Worm (Caenorhabditis elegans) whole organism, mixed stage, embryonic: ENCODE measurements around the gene srb-12.
"Not testable (repeated sequence)": the region's sequence is repeated elsewhere in the genome, so short reads cannot be mapped to it uniquely, and the experiment has no call there.

ENCODE experiments used
- M03D4.4 ChIP-seq: sonication (generic microtip); optimal IDR thresholded peaks from 2 replicates; lab custom pipeline; 2017; ENCODE audit warnings: mild to moderate bottlenecking, missing genetic modification characterization, missing compliant biosample characterization
- bed-3 ChIP-seq: fragments of 200-800 bp; sonication (Bioruptor generic); optimal IDR thresholded peaks from 3 replicates; lab custom pipeline; 2018; ENCODE audit warnings: mild to moderate bottlenecking, missing genetic modification characterization, moderate library complexity, missing compliant biosample characterization
- blmp-1 ChIP-seq: fragments of 150-350 bp; optimal IDR thresholded peaks from 2 replicates; lab custom pipeline; 2014; ENCODE audit warnings: missing biosample characterization, missing genetic modification characterization
- ceh-39 ChIP-seq: fragments of 150-350 bp; optimal IDR thresholded peaks from 2 replicates; lab custom pipeline; 2014; ENCODE audit warnings: missing biosample characterization, missing genetic modification characterization
- ceh-43 ChIP-seq: fragments of 200-800 bp; sonication (Bioruptor generic); optimal IDR thresholded peaks from 2 replicates; lab custom pipeline; 2018; ENCODE audit warnings: mild to moderate bottlenecking, missing genetic modification characterization, moderate library complexity, missing compliant biosample characterization
- ceh-83 ChIP-seq: fragments of 200-800 bp; sonication (Bioruptor generic); optimal IDR thresholded peaks from 2 replicates; lab custom pipeline; 2018; ENCODE audit warnings: mild to moderate bottlenecking, missing genetic modification characterization, missing compliant biosample characterization
- ces-1 ChIP-seq: fragments of 150-350 bp; optimal IDR thresholded peaks from 2 replicates; lab custom pipeline; 2014; ENCODE audit warnings: missing biosample characterization, missing genetic modification reagents, missing genetic modification characterization
- cnd-1 ChIP-seq: fragments of 200-800 bp; sonication (Bioruptor generic); optimal IDR thresholded peaks from 2 replicates; lab custom pipeline; 2018; ENCODE audit warnings: mild to moderate bottlenecking, missing genetic modification characterization, missing compliant biosample characterization
- drap-1 ChIP-seq: fragments of 200-800 bp; sonication (Bioruptor generic); optimal IDR thresholded peaks from 3 replicates; lab custom pipeline; 2018; ENCODE audit warnings: mild to moderate bottlenecking, missing genetic modification characterization, missing compliant biosample characterization
- elt-1 ChIP-seq: sonication (generic microtip); optimal IDR thresholded peaks from 2 replicates; lab custom pipeline; 2017; ENCODE audit warnings: missing genetic modification characterization, mild to moderate bottlenecking, missing compliant biosample characterization, antibody characterized with exemption, moderate library complexity, borderline replicate concordance; ENCODE audit not compliant: insufficient read depth
- elt-3 ChIP-seq: fragments of 150-350 bp; optimal IDR thresholded peaks from 2 replicates; lab custom pipeline; 2014; ENCODE audit warnings: missing biosample characterization, missing genetic modification characterization
- flh-1 ChIP-seq: fragments of 200-800 bp; sonication (Bioruptor generic); optimal IDR thresholded peaks from 2 replicates; lab custom pipeline; 2018; ENCODE audit warnings: mild to moderate bottlenecking, missing genetic modification characterization, moderate library complexity, missing compliant biosample characterization
- ham-2 ChIP-seq: fragments of 200-800 bp; sonication (Bioruptor generic); optimal IDR thresholded peaks from 2 replicates; lab custom pipeline; 2018; ENCODE audit warnings: mild to moderate bottlenecking, missing genetic modification characterization, missing compliant biosample characterization
- hlh-1 ChIP-seq: fragments of 150-350 bp; optimal IDR thresholded peaks from 2 replicates; lab custom pipeline; 2014; ENCODE audit warnings: missing biosample characterization, missing genetic modification reagents, missing genetic modification characterization
- lin-13 ChIP-seq: fragments of 150-350 bp; optimal IDR thresholded peaks from 2 replicates; lab custom pipeline; 2014; ENCODE audit warnings: missing biosample characterization, missing genetic modification characterization
- lin-32 ChIP-seq: fragments of 200-800 bp; sonication (Bioruptor generic); optimal IDR thresholded peaks from 2 replicates; lab custom pipeline; 2018; ENCODE audit warnings: mild to moderate bottlenecking, missing genetic modification characterization, missing compliant biosample characterization
- lsy-2 ChIP-seq: fragments of 150-350 bp; optimal IDR thresholded peaks from 2 replicates; lab custom pipeline; 2014; ENCODE audit warnings: missing biosample characterization, missing genetic modification characterization
- mab-5 ChIP-seq: fragments of 150-350 bp; optimal IDR thresholded peaks from 2 replicates; lab custom pipeline; 2014; ENCODE audit warnings: missing biosample characterization, missing genetic modification characterization
- mep-1 ChIP-seq: fragments of 150-350 bp; optimal IDR thresholded peaks from 2 replicates; lab custom pipeline; 2017; ENCODE audit warnings: missing biosample characterization, missing genetic modification reagents, missing genetic modification characterization, inconsistent platforms
- mls-2 ChIP-seq: sonication (generic microtip); optimal IDR thresholded peaks from 2 replicates; lab custom pipeline; 2016; ENCODE audit warnings: mild to moderate bottlenecking, missing genetic modification characterization, moderate library complexity, missing compliant biosample characterization
- nhr-12 ChIP-seq: fragments of 150-350 bp; optimal IDR thresholded peaks from 2 replicates; lab custom pipeline; 2014; ENCODE audit warnings: missing biosample characterization, missing genetic modification characterization
- nhr-2 ChIP-seq: fragments of 150-350 bp; optimal IDR thresholded peaks from 2 replicates; lab custom pipeline; 2014; ENCODE audit warnings: missing biosample characterization, missing genetic modification characterization
- nhr-237 ChIP-seq: fragments of 150-350 bp; optimal IDR thresholded peaks from 2 replicates; lab custom pipeline; 2014; ENCODE audit warnings: missing biosample characterization, missing genetic modification characterization
- nhr-28 ChIP-seq: fragments of 150-350 bp; optimal IDR thresholded peaks from 2 replicates; lab custom pipeline; 2014; ENCODE audit warnings: missing biosample characterization, missing genetic modification characterization
- nhr-76 ChIP-seq: sonication (generic microtip); optimal IDR thresholded peaks from 2 replicates; lab custom pipeline; 2017; ENCODE audit warnings: missing biosample characterization, missing genetic modification characterization
- pha-4 ChIP-seq: fragments of 150-350 bp; optimal IDR thresholded peaks from 2 replicates; lab custom pipeline; 2018; ENCODE audit warnings: missing biosample characterization, missing genetic modification reagents, missing genetic modification characterization
- sem-2 ChIP-seq: fragments of 200-800 bp; sonication (Bioruptor generic); optimal IDR thresholded peaks from 2 replicates; lab custom pipeline; 2018; ENCODE audit warnings: mild to moderate bottlenecking, missing genetic modification characterization, missing compliant biosample characterization
- snpc-4 ChIP-seq: fragments of 150-350 bp; optimal IDR thresholded peaks from 2 replicates; lab custom pipeline; 2014; ENCODE audit warnings: missing biosample characterization, missing genetic modification characterization
- sptf-1 ChIP-seq: sonication (generic microtip); optimal IDR thresholded peaks from 2 replicates; lab custom pipeline; 2017; ENCODE audit warnings: mild to moderate bottlenecking, missing genetic modification characterization, moderate library complexity, missing compliant biosample characterization
- tbx-8 ChIP-seq: fragments of 200-800 bp; sonication (Bioruptor generic); optimal IDR thresholded peaks from 2 replicates; lab custom pipeline; 2018; ENCODE audit warnings: mild to moderate bottlenecking, missing genetic modification characterization, moderate library complexity, missing compliant biosample characterization
- unc-120 ChIP-seq: sonication (generic microtip); optimal IDR thresholded peaks from 2 replicates; lab custom pipeline; 2017; ENCODE audit warnings: missing genetic modification characterization, missing compliant biosample characterization; ENCODE audit not compliant: poor library complexity, severe bottlenecking
- unc-39 ChIP-seq: fragments of 150-350 bp; optimal IDR thresholded peaks from 2 replicates; lab custom pipeline; 2014; ENCODE audit warnings: missing biosample characterization, missing genetic modification characterization
- unc-62 ChIP-seq: fragments of 150-350 bp; optimal IDR thresholded peaks from 2 replicates; lab custom pipeline; 2014; ENCODE audit warnings: missing biosample characterization, missing genetic modification reagents, missing genetic modification characterization
- zip-8 ChIP-seq: fragments of 150-350 bp; optimal IDR thresholded peaks from 2 replicates; lab custom pipeline; 2014; ENCODE audit warnings: missing biosample characterization, missing genetic modification characterization
- ztf-11 ChIP-seq: fragments of 150-350 bp; optimal IDR thresholded peaks from 2 replicates; lab custom pipeline; 2014; ENCODE audit warnings: missing biosample characterization, missing genetic modification characterization

Gene srb-12

DNA sequence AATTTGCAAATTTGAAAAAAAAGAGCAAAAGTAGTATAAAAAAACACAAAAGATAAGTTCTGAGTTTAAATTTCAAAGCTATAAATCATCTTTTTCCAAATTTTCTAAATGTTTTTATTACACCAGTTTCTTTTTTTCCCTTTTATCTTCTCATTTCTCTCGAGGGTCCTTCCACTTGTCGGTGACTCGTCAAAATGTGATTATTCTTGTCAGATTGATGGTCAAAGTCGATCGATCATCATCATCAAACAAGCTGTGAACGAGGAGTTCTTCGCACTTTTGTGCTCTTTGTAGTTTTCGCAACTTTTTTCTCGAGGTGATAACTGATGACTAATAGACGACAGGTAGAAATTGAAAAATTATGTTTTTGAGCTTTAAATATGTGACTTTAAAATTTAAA lies 33.8 kb downstream of the srb-12 start:
- TF ChIP-seq unc-62, result peak; percentile 86
- TF ChIP-seq nhr-28 (tag; lab: Kevin White, UChicago), result no peak

DNA sequence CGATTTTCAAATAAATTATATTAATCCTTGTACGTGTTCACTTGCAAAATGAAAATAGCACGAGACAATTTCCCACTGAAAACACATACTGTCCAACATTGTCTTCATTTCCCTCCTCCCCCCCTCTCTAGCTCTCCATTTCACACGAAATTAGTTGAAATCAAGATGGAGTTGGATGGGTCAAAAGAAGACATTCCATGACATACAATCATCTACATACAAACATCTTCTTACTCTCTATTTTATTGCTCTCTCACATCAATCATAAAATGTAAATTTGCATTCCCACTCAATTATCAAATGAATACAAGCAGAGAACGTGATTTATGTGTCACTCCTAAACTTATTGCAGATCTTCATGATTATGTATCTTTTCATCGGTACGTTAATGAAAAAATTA lies 38.7 kb downstream of the srb-12 start, which contains the start of gene srsy-1:
Gene srsy-1 (plus strand): TSS at position 301 of the 400 bp plus-strand sequence.
- no peak for TF ChIP-seq lin-32 (GFP tag; lab: Kevin White, UChicago)
- TF ChIP-seq nhr-2 (tag; lab: Kevin White, UChicago), result no peak

DNA sequence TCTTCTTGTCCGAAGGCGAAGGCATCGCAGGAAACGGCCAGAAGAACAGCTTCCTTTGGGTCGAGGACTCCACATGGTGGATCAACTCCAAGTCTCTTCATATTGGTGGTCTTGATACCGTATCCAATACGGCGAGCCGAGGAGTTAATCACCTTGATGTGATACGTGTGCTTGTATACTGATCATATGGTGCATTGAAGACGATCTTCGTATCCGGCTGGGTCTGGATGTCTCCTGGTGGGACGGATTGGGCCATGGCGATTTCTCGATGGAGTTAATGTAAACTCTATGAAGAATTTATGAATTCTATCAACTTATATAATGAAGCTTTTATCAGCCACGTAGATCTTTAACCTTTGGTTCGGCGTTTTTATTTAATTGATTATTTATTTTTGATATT lies 39.2 kb downstream of the srb-12 start, which contains the start of gene msp-74:
Gene msp-74 (minus strand): TSS at position 101 of the 400 bp plus-strand sequence.
- TF ChIP-seq elt-3, hlh-1, unc-39 (tag; lab: Kevin White, UChicago): not testable (repeated sequence)

DNA sequence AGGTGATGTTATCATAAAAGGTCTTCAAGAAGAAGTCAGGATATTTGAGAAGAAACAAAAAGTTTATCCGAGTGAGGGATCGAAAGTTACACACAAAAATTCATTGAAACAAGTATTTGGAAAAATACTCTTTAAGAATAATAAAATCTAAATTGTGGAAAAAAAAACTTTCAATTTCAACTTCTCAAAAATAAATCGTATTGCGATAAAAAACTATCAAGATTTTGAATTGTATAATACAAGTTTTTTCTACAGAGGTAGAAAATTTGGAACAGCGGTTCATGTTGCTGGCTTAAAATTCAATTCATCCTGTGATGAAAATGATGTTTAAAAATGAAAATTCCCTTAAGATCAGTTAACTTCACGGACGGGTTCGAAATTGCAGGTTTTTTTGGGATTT lies 42.4 kb downstream of the srb-12 start, which contains the start of gene F09C12.8:
Gene F09C12.8 (plus strand): TSS at position 301 of the 400 bp plus-strand sequence.
- TF ChIP-seq mep-1 (tag; lab: Kevin White, UChicago) (no peak), pha-4 (tag; lab: Kevin White, UChicago) (no peak), ceh-39 (tag; lab: Kevin White, UChicago) (no peak), hlh-1 (tag; lab: Kevin White, UChicago) (no peak), snpc-4 (tag; lab: Kevin White, UChicago) (no peak), ces-1 (GFP tag; lab: Kevin White, UChicago) (no peak), nhr-76 (tag; lab: Kevin White, UChicago) (no peak), flh-1 (no peak), unc-120 (tag; lab: Kevin White, UChicago) (no peak), tbx-8 (GFP tag; lab: Kevin White, UChicago) (no peak), elt-3 (tag; lab: Kevin White, UChicago) (no peak), ham-2 (GFP tag; lab: Kevin White, UChicago) (no peak), sem-2 (no peak), unc-39 (tag; lab: Kevin White, UChicago) (no peak), sptf-1 (tag; lab: Kevin White, UChicago) (no peak), ztf-11 (tag; lab: Kevin White, UChicago) (no peak), elt-1 (tag; lab: Kevin White, UChicago) (no peak), nhr-2 (tag; lab: Kevin White, UChicago) (no peak)
- TF ChIP-seq, all 35 proteins: peak for 0

DNA sequence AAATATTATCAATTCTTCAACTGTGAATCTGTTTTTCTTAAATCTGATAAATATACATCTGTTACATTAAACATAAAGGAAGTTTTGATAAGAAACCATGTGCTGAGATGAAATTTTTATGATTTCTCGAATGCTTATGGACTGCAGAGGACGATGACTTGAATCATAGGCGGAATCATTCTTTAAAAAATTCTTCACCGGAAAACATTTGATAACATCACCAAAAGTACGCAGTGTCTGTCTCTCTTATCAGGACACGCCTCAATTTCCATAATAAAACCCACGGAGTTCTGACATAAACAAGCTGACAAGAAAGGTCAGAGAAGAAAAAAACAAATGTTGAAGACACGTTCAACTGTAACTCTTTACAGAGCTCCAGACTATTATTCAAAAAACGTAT lies 44.7 kb downstream of the srb-12 start, which contains the start of gene F09C12.2:
Gene F09C12.2 (plus strand): TSS at position 320 of the 400 bp plus-strand sequence.
- no peak for TF ChIP-seq mls-2 (tag; lab: Kevin White, UChicago)
- TF ChIP-seq cnd-1 (tag; lab: Kevin White, UChicago), result no peak
- TF ChIP-seq, all 35 proteins: peak for 0

DNA sequence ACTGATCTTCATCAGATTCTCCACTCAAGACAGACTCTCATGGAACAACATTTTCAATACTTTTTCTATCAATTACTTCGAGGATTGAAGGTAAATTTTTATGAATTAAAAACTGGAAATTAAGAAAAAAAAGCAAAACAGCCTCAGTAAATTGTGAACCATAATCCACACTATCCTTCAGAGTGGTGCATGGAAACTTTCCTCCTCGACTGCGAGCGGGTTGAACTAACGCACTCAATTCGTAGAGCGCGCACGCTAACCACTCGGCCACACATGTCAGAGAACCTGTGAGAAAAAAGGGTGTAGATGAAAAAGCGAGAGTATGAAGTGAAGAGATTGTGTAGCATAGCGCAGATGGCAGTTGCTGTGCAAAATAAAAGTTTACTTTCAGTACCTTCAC lies 49.4 kb downstream of the srb-12 start:
- peak; percentile 93 for TF ChIP-seq flh-1
- peak; percentile 22 for TF ChIP-seq nhr-76 (tag; lab: Kevin White, UChicago)
- peak; percentile 36 for TF ChIP-seq pha-4 (tag; lab: Kevin White, UChicago)
- no peak for TF ChIP-seq ceh-39 (tag; lab: Kevin White, UChicago)
- TF ChIP-seq unc-120 (tag; lab: Kevin White, UChicago), result peak; percentile 96
- TF ChIP-seq nhr-12 (tag; lab: Kevin White, UChicago), result peak; percentile 72
- TF ChIP-seq ces-1 (GFP tag; lab: Kevin White, UChicago), result no peak
- peak; percentile 86 for TF ChIP-seq nhr-28 (tag; lab: Kevin White, UChicago)
- peak; percentile 94 for TF ChIP-seq sem-2
- TF ChIP-seq ham-2 (GFP tag; lab: Kevin White, UChicago), result peak; percentile 95
- peak; percentile 40 for TF ChIP-seq elt-3 (tag; lab: Kevin White, UChicago)
- peak; percentile 98 for TF ChIP-seq M03D4.4 (tag; lab: Kevin White, UChicago)
- TF ChIP-seq lin-32 (GFP tag; lab: Kevin White, UChicago), result peak; percentile 99
- TF ChIP-seq zip-8 (tag; lab: Kevin White, UChicago), result no peak
- peak; percentile 64 for TF ChIP-seq lin-13 (tag; lab: Kevin White, UChicago)
- peak; percentile 11 for TF ChIP-seq blmp-1 (tag; lab: Kevin White, UChicago)
- TF ChIP-seq tbx-8 (GFP tag; lab: Kevin White, UChicago), result peak; percentile 96
- TF ChIP-seq cnd-1 (tag; lab: Kevin White, UChicago), result peak; percentile 98
- peak; percentile 92 for TF ChIP-seq mep-1 (tag; lab: Kevin White, UChicago)
- TF ChIP-seq lsy-2 (tag; lab: Kevin White, UChicago), result peak; percentile 71
- peak; percentile 53 for TF ChIP-seq nhr-237 (tag; lab: Kevin White, UChicago)
- TF ChIP-seq unc-39 (tag; lab: Kevin White, UChicago), result peak; percentile 22
- peak; percentile 99 for TF ChIP-seq mls-2 (tag; lab: Kevin White, UChicago)
- TF ChIP-seq ceh-83 (GFP tag; lab: Kevin White, UChicago), result peak; percentile 98
- TF ChIP-seq ceh-43 (GFP tag; lab: Kevin White, UChicago), result peak; percentile 93
- peak; percentile 99 for TF ChIP-seq sptf-1 (tag; lab: Kevin White, UChicago)
- TF ChIP-seq hlh-1 (tag; lab: Kevin White, UChicago), result peak; percentile 83
- TF ChIP-seq nhr-2 (tag; lab: Kevin White, UChicago), result no peak
- TF ChIP-seq bed-3 (GFP tag; lab: Kevin White, UChicago), result peak; percentile 93
- TF ChIP-seq snpc-4 (tag; lab: Kevin White, UChicago), result no peak
- TF ChIP-seq mab-5 (tag; lab: Kevin White, UChicago), result no peak
- peak; percentile 19 for TF ChIP-seq elt-1 (tag; lab: Kevin White, UChicago)
- TF ChIP-seq drap-1, result peak; percentile 99
- TF ChIP-seq ztf-11 (tag; lab: Kevin White, UChicago), result peak; percentile 80
- TF ChIP-seq unc-62, result peak; percentile 83
